Fruit fly (Drosophila melanogaster): ENCODE data around the gene Jarid2.

- TF ChIP-seq usp (GFP tag; optimal IDR thresholded peaks at IDR 0.05) (no peak), EcR (GFP tag; optimal IDR thresholded peaks at IDR 0.05) (no peak), CG8478 (optimal IDR thresholded peaks at IDR 0.05) (no peak), pan (optimal IDR thresholded peaks at IDR 0.05) (no peak), psq (optimal IDR thresholded peaks at IDR 0.05) (no peak)
Observed at dm6 chr3L:9467267-9467666, 9.6 kb upstream of the Jarid2 start.
